Worm (Caenorhabditis elegans) whole organism, early embryonic: ENCODE results near the gene T06D8.9.

Experiments used
- F13C5.2 ChIP-seq: sonication (generic microtip); optimal IDR thresholded peaks from 2 replicates; lab custom pipeline; 2017; ENCODE audit warnings: mild to moderate bottlenecking, missing genetic modification characterization, inconsistent platforms, missing compliant biosample characterization
- ama-1 ChIP-seq: fragments of 150-350 bp; optimal IDR thresholded peaks from 2 replicates; lab custom pipeline; 2014
- hnd-1 ChIP-seq: sonication (generic microtip); optimal IDR thresholded peaks from 2 replicates; lab custom pipeline; 2016; ENCODE audit warnings: missing genetic modification characterization, missing compliant biosample characterization
- scrt-1 ChIP-seq: fragments of 200-800 bp; sonication (Bioruptor generic); IDR thresholded peaks from 2 replicates; pipeline ENCODE4 v1.3.6; 2022; ENCODE audit warnings: missing genetic modification characterization, missing compliant biosample characterization
- sea-1 ChIP-seq: fragments of 200-800 bp; sonication (Bioruptor generic); conservative IDR thresholded peaks from 2 replicates; pipeline ENCODE4 v1.3.6; 2022; ENCODE audit warnings: missing genetic modification characterization, missing compliant biosample characterization

DNA sequence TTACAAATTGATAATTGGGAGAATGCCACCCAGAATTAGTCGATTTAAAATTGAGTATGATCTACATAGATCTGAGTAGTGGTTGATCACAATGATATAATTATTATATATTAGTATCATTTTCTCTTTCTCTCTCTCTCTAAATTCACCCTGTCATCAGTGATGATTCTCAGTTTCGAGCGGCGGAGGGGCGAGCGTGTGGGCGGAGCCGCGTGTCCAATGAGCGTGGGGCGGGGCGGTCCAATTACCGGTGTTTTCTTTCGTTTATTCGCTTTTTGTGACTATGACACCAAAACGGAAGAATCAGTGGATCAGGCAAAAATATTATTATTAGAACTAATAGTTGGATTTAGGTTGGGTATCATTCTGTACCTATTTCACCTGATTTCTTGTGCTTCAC is 40.6 kb downstream of the T06D8.9 start:
- TF ChIP-seq hnd-1 (tag; lab: Kevin White, UChicago) (no peak), scrt-1 (GFP tag; lab: Robert Waterston, UW) (no peak), sea-1 (no peak), ama-1 (lab: Kevin White, UChicago) (no peak), F13C5.2 (no peak)
